Worm (Caenorhabditis elegans): ENCODE results near the gene F26F4.8.

F26F4.8 gene

ce11 chrIII:4873395-4873794, 31.9 kb downstream of the F26F4.8 start:
- TF ChIP-seq hnd-1 (tag; optimal IDR thresholded peaks at IDR 0.05) (no peak), scrt-1 (GFP tag; IDR thresholded peaks at IDR 0.05) (no peak), flt-1 (GFP tag; IDR thresholded peaks at IDR 0.05) (no peak), ceh-36 (tag; optimal IDR thresholded peaks at IDR 0.05) (no peak), ets-7 (tag; optimal IDR thresholded peaks at IDR 0.05) (no peak), hmg-4 (GFP tag; optimal IDR thresholded peaks at IDR 0.05) (no peak), aly-1 (tag; optimal IDR thresholded peaks at IDR 0.05) (no peak), sea-1 (GFP tag; conservative IDR thresholded peaks at IDR 0.05) (no peak), pes-1 (GFP tag; IDR thresholded peaks at IDR 0.05) (no peak)

ce11 chrIII:4870478-4870877, 34.8 kb downstream of the F26F4.8 start, which contains the start of gene gipc-1:
TSS of gene gipc-1 (plus strand) at chrIII:4870778.
- TF ChIP-seq tra-4 (tag; optimal IDR thresholded peaks at IDR 0.05) (no peak), B0310.2 (tag; optimal IDR thresholded peaks at IDR 0.05) (no peak), sea-1 (GFP tag; conservative IDR thresholded peaks at IDR 0.05) (no peak)

DNA sequence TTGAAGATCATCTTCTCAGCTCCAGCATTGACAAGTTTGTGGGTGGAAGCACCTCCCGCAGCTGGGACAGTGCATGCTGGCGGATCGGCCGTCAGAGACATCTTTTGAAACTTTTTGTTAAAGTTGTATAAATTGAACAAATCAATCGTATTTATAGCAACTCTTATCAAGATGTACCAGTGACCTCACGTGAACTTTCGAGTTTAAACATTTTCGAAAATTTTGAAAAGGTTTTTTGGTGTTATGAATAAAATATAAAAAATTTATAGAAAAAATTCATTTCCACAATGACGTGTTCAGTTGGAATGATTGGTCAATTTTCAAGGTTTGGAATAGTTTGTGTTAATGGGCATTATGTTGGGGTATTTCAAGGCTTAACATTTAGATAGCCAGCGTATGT, 36.6 kb downstream of the F26F4.8 start, which contains the start of the genes msd-4 and C35D10.3:
msd-4 (minus strand) TSS at position 101 of the 400 bp plus-strand sequence.
C35D10.3 (plus strand) TSS at position 279 of the 400 bp plus-strand sequence.
- TF ChIP-seq scrt-1 (GFP tag; IDR thresholded peaks at IDR 0.05): no peak
- TF ChIP-seq ceh-13 (GFP tag; optimal IDR thresholded peaks at IDR 0.05): no peak
- no peak for TF ChIP-seq ets-7 (tag; optimal IDR thresholded peaks at IDR 0.05)
- no peak for TF ChIP-seq pes-1 (GFP tag; IDR thresholded peaks at IDR 0.05)
- TF ChIP-seq ama-1 (optimal IDR thresholded peaks at IDR 0.05): no peak
- TF ChIP-seq ceh-36 (tag; optimal IDR thresholded peaks at IDR 0.05): no peak
- no peak for TF ChIP-seq F13C5.2 (tag; optimal IDR thresholded peaks at IDR 0.05)
- no peak for TF ChIP-seq tbx-37 (GFP tag; conservative IDR thresholded peaks at IDR 0.05)
- no peak for TF ChIP-seq hmg-4 (GFP tag; optimal IDR thresholded peaks at IDR 0.05)
- no peak for TF ChIP-seq hmbx-1 (tag; optimal IDR thresholded peaks at IDR 0.05)
- TF ChIP-seq hnd-1 (tag; optimal IDR thresholded peaks at IDR 0.05): no peak
- TF ChIP-seq tbx-11 (GFP tag; IDR thresholded peaks at IDR 0.05): no peak
- TF ChIP-seq sea-1 (GFP tag; conservative IDR thresholded peaks at IDR 0.05): no peak
- TF ChIP-seq B0310.2 (tag; optimal IDR thresholded peaks at IDR 0.05): no peak
- no peak for TF ChIP-seq aly-1 (tag; optimal IDR thresholded peaks at IDR 0.05)

ce11 chrIII:4866762-4867161, 38.5 kb downstream of the F26F4.8 start, which contains the start of gene C35D10.17:
TSS of gene C35D10.17 (plus strand) at chrIII:4867062.
- no peak for TF ChIP-seq pes-1 (GFP tag; IDR thresholded peaks at IDR 0.05)
- no peak for TF ChIP-seq ceh-13 (GFP tag; optimal IDR thresholded peaks at IDR 0.05)
- no peak for TF ChIP-seq flt-1 (GFP tag; IDR thresholded peaks at IDR 0.05)

ce11 chrIII:4863127-4863526, 42.1 kb downstream of the F26F4.8 start, which contains the start of gene coq-8:
TSS of gene coq-8 (plus strand) at chrIII:4863427.
- TF ChIP-seq tra-4 (tag; optimal IDR thresholded peaks at IDR 0.05) (no peak), ama-1 (optimal IDR thresholded peaks at IDR 0.05) (no peak), ceh-36 (tag; optimal IDR thresholded peaks at IDR 0.05) (no peak), hmbx-1 (tag; optimal IDR thresholded peaks at IDR 0.05) (no peak), tbx-11 (GFP tag; IDR thresholded peaks at IDR 0.05) (no peak), flt-1 (GFP tag; IDR thresholded peaks at IDR 0.05) (no peak)

DNA sequence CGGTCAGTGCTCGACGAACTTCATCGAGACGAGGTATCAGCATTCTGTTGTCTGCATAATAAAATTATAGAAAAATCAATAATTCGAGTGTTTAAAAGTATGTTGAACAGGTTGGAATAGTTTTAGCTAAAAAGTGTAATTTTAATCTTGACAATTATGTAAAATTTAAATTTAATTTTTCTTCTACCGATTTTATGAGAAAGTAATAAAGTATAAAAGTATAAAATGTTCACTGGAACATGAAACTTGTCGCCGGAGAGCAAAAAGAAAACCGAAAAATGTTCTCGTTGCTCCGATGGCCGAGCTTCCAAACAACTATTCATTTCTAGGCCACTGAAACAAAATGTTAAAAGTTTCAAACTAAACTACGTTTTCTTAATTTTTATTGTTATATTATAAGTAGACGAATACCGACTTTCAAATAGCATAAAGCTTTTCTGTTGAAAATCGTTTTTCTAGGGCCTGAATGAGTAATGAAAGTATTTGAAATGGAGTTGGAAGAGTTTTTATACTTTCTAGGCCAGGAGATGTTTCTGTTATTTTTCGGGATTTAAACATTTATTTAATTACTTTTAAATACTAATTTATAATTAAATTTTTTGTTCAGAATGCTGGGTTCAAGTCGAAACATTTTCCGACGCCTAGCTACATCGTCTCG, 43.4 kb downstream of the F26F4.8 start, which contains the start of the genes C35D10.10 and C35D10.5:
C35D10.10 (minus strand) TSS at position 51 of the 658 bp plus-strand sequence.
C35D10.5 (plus strand) TSS at position 608 of the 658 bp plus-strand sequence.
- TF ChIP-seq sea-1 (GFP tag; conservative IDR thresholded peaks at IDR 0.05) (no peak), pes-1 (GFP tag; IDR thresholded peaks at IDR 0.05) (no peak), hmg-4 (GFP tag; optimal IDR thresholded peaks at IDR 0.05) (no peak), B0310.2 (tag; optimal IDR thresholded peaks at IDR 0.05) (no peak), ama-1 (optimal IDR thresholded peaks at IDR 0.05) (no peak), ets-7 (tag; optimal IDR thresholded peaks at IDR 0.05) (no peak), hmbx-1 (tag; optimal IDR thresholded peaks at IDR 0.05) (no peak), hnd-1 (tag; optimal IDR thresholded peaks at IDR 0.05) (no peak), aly-1 (tag; optimal IDR thresholded peaks at IDR 0.05) (no peak), scrt-1 (GFP tag; IDR thresholded peaks at IDR 0.05) (no peak), tbx-11 (GFP tag; IDR thresholded peaks at IDR 0.05) (no peak), tra-4 (tag; optimal IDR thresholded peaks at IDR 0.05) (no peak), flt-1 (GFP tag; IDR thresholded peaks at IDR 0.05) (no peak), ceh-13 (GFP tag; optimal IDR thresholded peaks at IDR 0.05) (no peak), ceh-36 (tag; optimal IDR thresholded peaks at IDR 0.05) (no peak), F13C5.2 (tag; optimal IDR thresholded peaks at IDR 0.05) (no peak)

DNA sequence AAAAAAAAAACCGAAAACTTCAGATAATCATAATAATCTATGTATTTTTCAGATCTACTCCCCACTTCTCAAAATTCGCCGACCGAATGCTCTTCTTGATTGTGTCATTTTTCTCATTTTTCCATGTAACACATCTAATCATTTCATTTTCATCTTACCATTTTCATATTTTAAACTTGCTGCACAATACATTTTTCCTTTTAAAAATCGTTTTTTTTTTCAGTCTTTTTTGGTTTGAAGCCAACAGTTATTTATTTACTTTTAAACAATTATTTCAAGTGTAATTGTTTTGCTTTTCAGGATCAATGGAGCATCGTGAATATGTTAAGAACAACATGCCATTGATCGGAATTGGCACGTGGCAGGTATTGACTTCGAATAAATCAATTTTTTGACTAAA, 46.2 kb downstream of the F26F4.8 start, which contains the start of gene C35D10.6:
C35D10.6 (plus strand) TSS at position 301 of the 400 bp plus-strand sequence.
- TF ChIP-seq B0310.2 (tag; optimal IDR thresholded peaks at IDR 0.05) (no peak), ceh-36 (tag; optimal IDR thresholded peaks at IDR 0.05) (no peak), tbx-37 (GFP tag; conservative IDR thresholded peaks at IDR 0.05) (no peak), ceh-13 (GFP tag; optimal IDR thresholded peaks at IDR 0.05) (no peak), sea-1 (GFP tag; conservative IDR thresholded peaks at IDR 0.05) (no peak), tbx-11 (GFP tag; IDR thresholded peaks at IDR 0.05) (no peak), ets-7 (tag; optimal IDR thresholded peaks at IDR 0.05) (no peak), ama-1 (optimal IDR thresholded peaks at IDR 0.05) (no peak), scrt-1 (GFP tag; IDR thresholded peaks at IDR 0.05) (no peak)

- TF ChIP-seq ama-1 (optimal IDR thresholded peaks at IDR 0.05) (no peak), tbx-11 (GFP tag; IDR thresholded peaks at IDR 0.05) (no peak), ets-7 (tag; optimal IDR thresholded peaks at IDR 0.05) (no peak)
These were observed 48.3 kb downstream of the F26F4.8 start for ce11 chrIII:4856992-4857391.
